Worm (Caenorhabditis elegans) whole organism, midembryonic: ENCODE data around the gene F52H3.6.

ENCODE experiments used
- T22C8.4 ChIP-seq: fragments of 200-800 bp; sonication (Bioruptor generic); IDR thresholded peaks from 2 replicates; pipeline ENCODE4 v1.3.6; 2022; ENCODE audit warnings: missing genetic modification characterization, missing compliant biosample characterization
- flt-1 ChIP-seq: fragments of 200-800 bp; sonication (Bioruptor generic); IDR thresholded peaks from 2 replicates; pipeline ENCODE4 v1.3.6; 2022; ENCODE audit warnings: missing genetic modification characterization, missing compliant biosample characterization
- med-1 ChIP-seq: sonication (generic microtip); optimal IDR thresholded peaks from 2 replicates; lab custom pipeline; 2017; ENCODE audit warnings: missing genetic modification characterization, mild to moderate bottlenecking, missing compliant biosample characterization, antibody characterized with exemption, missing genetic modification reagents; ENCODE audit not compliant: insufficient read depth
- ref-1 ChIP-seq: fragments of 200-800 bp; sonication (Bioruptor generic); conservative IDR thresholded peaks from 2 replicates; pipeline ENCODE4 v1.3.6; 2022; ENCODE audit warnings: missing genetic modification reagents, missing genetic modification characterization, missing compliant biosample characterization
- tab-1 ChIP-seq: fragments of 200-800 bp; sonication (Bioruptor generic); IDR thresholded peaks from 2 replicates; pipeline ENCODE4 v1.3.6; 2022; ENCODE audit warnings: missing genetic modification characterization, missing compliant biosample characterization
- ztf-29 ChIP-seq: fragments of 200-800 bp; sonication (Bioruptor generic); IDR thresholded peaks from 2 replicates; pipeline ENCODE4 v1.3.6; 2022; ENCODE audit warnings: missing genetic modification reagents, missing genetic modification characterization, missing compliant biosample characterization

DNA sequence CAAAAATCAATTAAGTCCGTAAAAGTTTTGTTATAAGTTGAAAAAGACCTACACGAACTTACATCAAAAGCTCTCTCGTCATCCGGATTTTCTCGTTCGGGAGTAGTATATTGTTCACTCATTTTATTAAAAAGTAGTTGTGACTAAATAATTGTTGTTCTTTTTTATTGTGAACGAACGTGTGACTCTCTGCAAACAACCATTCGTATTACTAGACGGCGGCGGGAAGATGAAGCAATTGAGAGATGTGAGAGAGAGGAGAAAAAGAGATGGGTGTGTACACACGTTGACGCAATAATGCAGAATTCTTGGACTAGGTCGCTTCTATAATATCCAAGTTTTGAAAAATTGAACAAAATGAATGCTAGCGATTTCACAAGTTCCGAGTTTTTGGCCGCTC lies 16.7 kb upstream of the F52H3.6 start, which contains the start of the genes F52H3.11 and bath-38:
- TF ChIP-seq tab-1 (GFP tag; lab: Robert Waterston, UW), result no peak
- no peak for TF ChIP-seq flt-1
- no peak for TF ChIP-seq T22C8.4 (GFP tag; lab: Robert Waterston, UW)
- TF ChIP-seq med-1 (GFP tag; lab: Kevin White, UChicago), result no peak
- no peak for TF ChIP-seq ref-1
- no peak for TF ChIP-seq ztf-29 (GFP tag; lab: Robert Waterston, UW)
